Worm (Caenorhabditis elegans) whole organism, midembryonic: ENCODE data around the gene tpst-2.

Experiments
- T22C8.4 ChIP-seq: fragments of 200-800 bp; sonication (Bioruptor generic); IDR thresholded peaks from 2 replicates; pipeline ENCODE4 v1.3.6; 2022; ENCODE audit warnings: missing genetic modification characterization, missing compliant biosample characterization
- cog-1 ChIP-seq: sonication (generic microtip); optimal IDR thresholded peaks from 2 replicates; lab custom pipeline; 2016; ENCODE audit warnings: missing genetic modification characterization, missing compliant biosample characterization
- flt-1 ChIP-seq: fragments of 200-800 bp; sonication (Bioruptor generic); IDR thresholded peaks from 2 replicates; pipeline ENCODE4 v1.3.6; 2022; ENCODE audit warnings: missing genetic modification characterization, missing compliant biosample characterization
- klf-2 ChIP-seq: fragments of 200-800 bp; sonication (Bioruptor generic); conservative IDR thresholded peaks from 2 replicates; pipeline ENCODE4 v1.3.6; 2022; ENCODE audit warnings: missing genetic modification reagents, missing genetic modification characterization, missing compliant biosample characterization
- med-1 ChIP-seq: sonication (generic microtip); optimal IDR thresholded peaks from 2 replicates; lab custom pipeline; 2017; ENCODE audit warnings: missing genetic modification characterization, mild to moderate bottlenecking, missing compliant biosample characterization, antibody characterized with exemption, missing genetic modification reagents; ENCODE audit not compliant: insufficient read depth
- ref-1 ChIP-seq: fragments of 200-800 bp; sonication (Bioruptor generic); conservative IDR thresholded peaks from 2 replicates; pipeline ENCODE4 v1.3.6; 2022; ENCODE audit warnings: missing genetic modification reagents, missing genetic modification characterization, missing compliant biosample characterization
- tab-1 ChIP-seq: fragments of 200-800 bp; sonication (Bioruptor generic); IDR thresholded peaks from 2 replicates; pipeline ENCODE4 v1.3.6; 2022; ENCODE audit warnings: missing genetic modification characterization, missing compliant biosample characterization
- ztf-23 ChIP-seq: fragments of 200-800 bp; sonication (Bioruptor generic); IDR thresholded peaks from 2 replicates; pipeline ENCODE4 v1.3.6; 2022; ENCODE audit warnings: missing genetic modification reagents, missing genetic modification characterization, missing compliant biosample characterization
- ztf-29 ChIP-seq: fragments of 200-800 bp; sonication (Bioruptor generic); IDR thresholded peaks from 2 replicates; pipeline ENCODE4 v1.3.6; 2022; ENCODE audit warnings: missing genetic modification reagents, missing genetic modification characterization, missing compliant biosample characterization

Gene tpst-2

ce11 chrIII:754371-754770 lies 16.7 kb upstream of the tpst-2 start:
- TF ChIP-seq klf-2 = no peak
- TF ChIP-seq ref-1 (GFP tag; lab: Robert Waterston, UW) = no peak
- TF ChIP-seq med-1 (GFP tag; lab: Kevin White, UChicago) = no peak
- no peak for TF ChIP-seq cog-1 (tag; lab: Kevin White, UChicago)
- no peak for TF ChIP-seq ztf-23
- TF ChIP-seq tab-1 (GFP tag; lab: Robert Waterston, UW) = no peak
- no peak for TF ChIP-seq T22C8.4
- no peak for TF ChIP-seq ztf-29 (GFP tag; lab: Robert Waterston, UW)
- TF ChIP-seq flt-1 (GFP tag; lab: Robert Waterston, UW) = no peak

ce11 chrIII:757981-758380 lies 13.1 kb upstream of the tpst-2 start, which contains the start of gene T17H7.7:
T17H7.7 (minus strand) TSS chrIII:758081.
- TF ChIP-seq flt-1 (GFP tag; lab: Robert Waterston, UW) (no peak), cog-1 (tag; lab: Kevin White, UChicago) (no peak), klf-2 (no peak), ref-1 (GFP tag; lab: Robert Waterston, UW) (no peak), ztf-23 (no peak)

ce11 chrIII:759675-760074 lies 11.4 kb upstream of the tpst-2 start:
- TF ChIP-seq med-1 (GFP tag; lab: Kevin White, UChicago) (no peak), flt-1 (GFP tag; lab: Robert Waterston, UW) (no peak), klf-2 (no peak), cog-1 (tag; lab: Kevin White, UChicago) (no peak), ztf-23 (no peak), ztf-29 (GFP tag; lab: Robert Waterston, UW) (no peak), T22C8.4 (no peak), tab-1 (GFP tag; lab: Robert Waterston, UW) (no peak), ref-1 (GFP tag; lab: Robert Waterston, UW) (no peak)

DNA sequence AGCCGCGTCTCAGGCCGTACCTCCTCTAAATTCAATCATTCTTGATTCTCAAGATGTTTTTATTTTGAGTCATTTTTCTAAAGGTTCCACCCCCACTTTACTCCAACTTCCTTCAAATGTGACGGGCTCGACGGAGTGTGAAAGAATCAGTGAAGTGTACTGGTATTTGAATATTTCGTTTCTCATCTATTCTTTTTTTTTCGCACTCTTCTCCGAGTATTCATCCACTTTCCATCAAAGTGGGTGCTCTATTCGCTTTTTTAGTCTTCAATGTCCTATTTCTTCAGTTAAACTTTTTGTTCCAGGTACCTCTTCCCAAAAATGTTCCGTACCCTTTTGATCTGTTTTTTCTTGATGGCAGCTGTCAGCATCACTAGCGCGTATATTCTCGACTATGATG lies 9.6 kb upstream of the tpst-2 start, which contains the start of gene nlp-52:
TSS of gene nlp-52 (plus strand) at position 301 of the 400 bp plus-strand sequence.
- TF ChIP-seq ztf-29 (GFP tag; lab: Robert Waterston, UW) (no peak), T22C8.4 (no peak), klf-2 (no peak), tab-1 (GFP tag; lab: Robert Waterston, UW) (no peak), ztf-23 (no peak), cog-1 (tag; lab: Kevin White, UChicago) (no peak), ref-1 (GFP tag; lab: Robert Waterston, UW) (no peak), flt-1 (GFP tag; lab: Robert Waterston, UW) (no peak), med-1 (GFP tag; lab: Kevin White, UChicago) (no peak)

- TF ChIP-seq klf-2 = no peak
- no peak for TF ChIP-seq med-1 (GFP tag; lab: Kevin White, UChicago)
- TF ChIP-seq ztf-29 (GFP tag; lab: Robert Waterston, UW) = no peak
- no peak for TF ChIP-seq tab-1 (GFP tag; lab: Robert Waterston, UW)
- TF ChIP-seq cog-1 (tag; lab: Kevin White, UChicago) = no peak
- no peak for TF ChIP-seq ztf-23
- TF ChIP-seq ref-1 (GFP tag; lab: Robert Waterston, UW) = no peak
- no peak for TF ChIP-seq T22C8.4
- TF ChIP-seq flt-1 (GFP tag; lab: Robert Waterston, UW) = no peak
These were observed 8.6 kb upstream of the tpst-2 start for ce11 chrIII:762508-762907.

DNA sequence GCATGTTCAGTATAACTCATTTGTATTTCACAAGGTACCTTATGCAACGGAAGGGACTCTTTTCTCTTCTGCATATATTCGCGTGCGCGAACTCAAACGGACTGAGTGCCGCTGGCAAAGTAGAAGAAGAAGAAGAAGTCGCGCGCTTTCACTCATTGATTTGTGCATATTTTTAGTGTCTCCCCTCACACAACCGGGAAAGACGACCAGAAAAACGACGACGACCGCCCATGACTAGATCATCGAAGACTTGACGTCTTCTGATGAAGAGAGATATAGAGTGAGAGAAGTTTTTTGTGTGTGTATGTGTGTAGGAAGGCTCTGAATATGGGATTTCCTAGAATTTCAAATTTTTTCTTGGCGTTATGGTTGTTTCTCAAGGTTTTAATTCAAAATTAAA lies 6.7 kb upstream of the tpst-2 start:
- TF ChIP-seq ref-1 (GFP tag; lab: Robert Waterston, UW) (no peak), flt-1 (GFP tag; lab: Robert Waterston, UW) (no peak), T22C8.4 (no peak)

DNA sequence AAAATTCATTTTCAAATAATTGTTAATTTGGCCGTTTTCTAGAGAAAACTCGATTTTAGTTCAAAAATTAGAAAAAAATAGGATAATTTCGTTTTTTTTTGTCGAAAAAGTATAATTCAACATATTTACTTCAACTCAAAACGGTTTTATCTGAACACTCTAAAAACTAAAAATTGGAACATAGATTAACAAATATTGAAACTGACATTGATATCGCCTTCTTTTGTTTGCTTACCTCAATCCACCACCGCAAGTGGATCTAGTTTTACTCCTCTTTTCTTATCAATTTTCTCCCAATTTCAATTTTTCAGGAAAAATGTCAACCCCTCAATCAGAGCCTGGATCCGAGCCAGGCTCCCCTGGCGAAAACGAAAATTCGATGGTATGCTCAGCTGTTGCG lies 6.2 kb upstream of the tpst-2 start, which contains the start of gene ptl-1:
TSS of gene ptl-1 (plus strand) at position 301 of the 400 bp plus-strand sequence.
- TF ChIP-seq tab-1 (GFP tag; lab: Robert Waterston, UW) = no peak
- no peak for TF ChIP-seq med-1 (GFP tag; lab: Kevin White, UChicago)
- TF ChIP-seq klf-2 = no peak
- TF ChIP-seq T22C8.4 = no peak
- no peak for TF ChIP-seq flt-1 (GFP tag; lab: Robert Waterston, UW)

DNA sequence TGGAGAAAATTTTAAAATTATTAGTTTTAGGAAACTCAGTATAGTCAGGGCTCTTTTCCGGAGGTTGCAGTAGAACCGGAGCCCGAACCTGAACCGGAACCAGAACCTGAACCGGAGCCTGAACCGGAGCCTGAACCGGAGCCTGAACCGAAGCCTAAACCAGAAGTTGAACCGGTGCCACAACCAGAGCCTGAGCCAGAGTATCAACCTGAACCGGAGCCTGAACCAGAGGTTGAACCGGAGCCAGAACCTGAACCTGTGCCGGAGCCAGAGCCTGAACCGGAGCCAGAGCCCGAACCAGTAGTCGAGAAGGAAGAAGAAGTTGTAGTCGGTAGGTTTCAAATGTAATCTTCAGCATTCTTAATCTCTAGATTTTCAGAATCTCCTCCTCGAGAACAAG lies 2.5 kb upstream of the tpst-2 start:
- TF ChIP-seq flt-1 (GFP tag; lab: Robert Waterston, UW) (no peak), T22C8.4 (no peak), ztf-23 (no peak)

ce11 chrIII:772675-773074 lies 1.6 kb downstream of the tpst-2 start:
- no peak for TF ChIP-seq cog-1 (tag; lab: Kevin White, UChicago)

DNA sequence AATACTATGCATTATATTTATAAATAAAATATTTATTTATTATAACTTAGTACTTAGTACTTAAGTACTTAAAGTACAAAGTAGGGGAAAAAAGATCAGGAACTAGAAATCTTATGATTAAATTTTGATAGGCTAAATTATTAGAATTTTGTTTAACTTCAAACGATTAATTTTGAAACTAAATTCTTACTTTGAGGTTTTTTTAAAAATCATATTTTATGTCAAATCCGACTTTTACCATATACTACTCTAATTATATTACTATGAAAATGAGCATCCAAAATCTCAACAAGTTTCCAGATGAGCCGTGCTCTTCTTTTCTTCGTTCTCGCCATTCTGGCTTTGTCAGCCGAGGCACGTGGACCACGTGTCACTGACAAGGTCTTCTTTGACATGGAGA lies 2.1 kb downstream of the tpst-2 start, which contains the start of gene cyn-6:
TSS of gene cyn-6 (plus strand) at position 301 of the 400 bp plus-strand sequence.
- no peak for TF ChIP-seq ref-1 (GFP tag; lab: Robert Waterston, UW)
- no peak for TF ChIP-seq ztf-23
- TF ChIP-seq klf-2 = no peak
- no peak for TF ChIP-seq flt-1 (GFP tag; lab: Robert Waterston, UW)
- no peak for TF ChIP-seq tab-1 (GFP tag; lab: Robert Waterston, UW)
- no peak for TF ChIP-seq cog-1 (tag; lab: Kevin White, UChicago)
- TF ChIP-seq med-1 (GFP tag; lab: Kevin White, UChicago) = no peak
- no peak for TF ChIP-seq ztf-29 (GFP tag; lab: Robert Waterston, UW)
- no peak for TF ChIP-seq T22C8.4

- no peak for TF ChIP-seq T22C8.4
These were observed 4.4 kb downstream of the tpst-2 start for ce11 chrIII:775443-775842.
